Worm (Caenorhabditis elegans) whole organism, L3 larva: ENCODE measurements around the gene srw-51.

Experiments used
- R02D3.7 ChIP-seq: fragments of 150-350 bp; optimal IDR thresholded peaks from 2 replicates; lab custom pipeline; 2014; ENCODE audit warnings: missing biosample characterization, missing genetic modification characterization
- ZK546.5 ChIP-seq: sonication (generic microtip); optimal IDR thresholded peaks from 2 replicates; lab custom pipeline; 2017; ENCODE audit warnings: missing biosample characterization, missing genetic modification characterization
- aly-2 ChIP-seq: fragments of 150-350 bp; optimal IDR thresholded peaks from 2 replicates; lab custom pipeline; 2014; ENCODE audit warnings: missing biosample characterization, missing genetic modification characterization
- ama-1 ChIP-seq: fragments of 150-350 bp; optimal IDR thresholded peaks from 2 replicates; lab custom pipeline; 2018
- ceh-16 ChIP-seq: sonication (generic microtip); optimal IDR thresholded peaks from 2 replicates; lab custom pipeline; 2017; ENCODE audit warnings: missing biosample characterization, missing genetic modification characterization
- ceh-28 ChIP-seq: fragments of 150-350 bp; optimal IDR thresholded peaks from 2 replicates; lab custom pipeline; 2014; ENCODE audit warnings: missing biosample characterization, missing genetic modification reagents, missing genetic modification characterization
- ceh-9 ChIP-seq: sonication (generic microtip); optimal IDR thresholded peaks from 2 replicates; lab custom pipeline; 2018; ENCODE audit warnings: missing biosample characterization, missing genetic modification characterization
- egl-27 ChIP-seq: sonication (generic microtip); optimal IDR thresholded peaks from 4 replicates; lab custom pipeline; 2017; ENCODE audit warnings: missing biosample characterization, missing genetic modification reagents, missing genetic modification characterization
- egl-5 ChIP-seq: fragments of 150-350 bp; optimal IDR thresholded peaks from 2 replicates; lab custom pipeline; 2017; ENCODE audit warnings: missing biosample characterization, missing genetic modification reagents, missing genetic modification characterization, inconsistent platforms
- elt-1 ChIP-seq: fragments of 150-350 bp; optimal IDR thresholded peaks from 2 replicates; lab custom pipeline; 2014; ENCODE audit warnings: missing biosample characterization, missing genetic modification characterization
- elt-2 ChIP-seq: sonication (generic microtip); optimal IDR thresholded peaks from 2 replicates; lab custom pipeline; 2016; ENCODE audit warnings: missing genetic modification reagents, mild to moderate bottlenecking, missing genetic modification characterization, missing compliant biosample characterization
- elt-3 ChIP-seq, 3 experiments: fragments of 150-350 bp in 1 of 3; sonication (generic microtip) in 2 of 3; optimal IDR thresholded peaks; 2 replicates in 2 of 3; 4 replicates in 1 of 3; lab custom pipeline; 2014 to 2017; ENCODE audit warnings: missing biosample characterization in 3 of 3, missing genetic modification characterization in 3 of 3
- eor-1 ChIP-seq, 2 experiments: fragments of 150-350 bp; optimal IDR thresholded peaks; 2 replicates each; lab custom pipeline; 2014 to 2018; ENCODE audit warnings: missing biosample characterization in 2 of 2, missing genetic modification characterization in 2 of 2
- fkh-2 ChIP-seq: fragments of 150-350 bp; optimal IDR thresholded peaks from 2 replicates; lab custom pipeline; 2014; ENCODE audit warnings: missing biosample characterization, missing genetic modification reagents, missing genetic modification characterization
- fos-1 ChIP-seq: fragments of 150-350 bp; optimal IDR thresholded peaks from 2 replicates; lab custom pipeline; 2014; ENCODE audit warnings: missing biosample characterization, missing genetic modification characterization
- hmg-11 ChIP-seq: sonication (generic microtip); optimal IDR thresholded peaks from 2 replicates; lab custom pipeline; 2016; ENCODE audit warnings: missing genetic modification characterization, missing compliant biosample characterization
- lsy-12 ChIP-seq: sonication (generic microtip); optimal IDR thresholded peaks from 2 replicates; lab custom pipeline; 2016; ENCODE audit warnings: mild to moderate bottlenecking, missing genetic modification characterization, missing compliant biosample characterization
- mdl-1 ChIP-seq: fragments of 150-350 bp; optimal IDR thresholded peaks from 2 replicates; lab custom pipeline; 2014; ENCODE audit warnings: missing biosample characterization, missing genetic modification characterization
- mml-1 ChIP-seq: fragments of 150-350 bp; sonication (generic microtip); optimal IDR thresholded peaks from 3 replicates; lab custom pipeline; 2014; ENCODE audit warnings: missing biosample characterization, missing genetic modification characterization
- nhr-12 ChIP-seq: fragments of 150-350 bp; optimal IDR thresholded peaks from 2 replicates; lab custom pipeline; 2014; ENCODE audit warnings: missing biosample characterization, missing genetic modification characterization
- nhr-23 ChIP-seq: fragments of 150-350 bp; optimal IDR thresholded peaks from 2 replicates; lab custom pipeline; 2014; ENCODE audit warnings: missing biosample characterization, missing genetic modification reagents, missing genetic modification characterization
- nhr-25 ChIP-seq: sonication (generic microtip); optimal IDR thresholded peaks from 2 replicates; lab custom pipeline; 2017; ENCODE audit warnings: missing biosample characterization, missing genetic modification characterization
- nhr-28 ChIP-seq: fragments of 150-350 bp; optimal IDR thresholded peaks from 2 replicates; lab custom pipeline; 2014; ENCODE audit warnings: missing biosample characterization, missing genetic modification characterization
- nhr-43 ChIP-seq: sonication (generic microtip); optimal IDR thresholded peaks from 2 replicates; lab custom pipeline; 2016; ENCODE audit warnings: mild to moderate bottlenecking, missing genetic modification characterization, missing compliant biosample characterization; ENCODE audit not compliant: poor library complexity, severe bottlenecking
- nhr-76 ChIP-seq: fragments of 150-350 bp; sonication (generic microtip); optimal IDR thresholded peaks from 5 replicates; lab custom pipeline; 2014; ENCODE audit warnings: missing biosample characterization, missing genetic modification characterization
- nhr-77 ChIP-seq: fragments of 150-350 bp; optimal IDR thresholded peaks from 2 replicates; lab custom pipeline; 2014; ENCODE audit warnings: missing biosample characterization, missing genetic modification characterization
- pha-4 ChIP-seq: fragments of 150-350 bp; optimal IDR thresholded peaks from 2 replicates; lab custom pipeline; 2014; ENCODE audit warnings: missing biosample characterization, missing genetic modification reagents, missing genetic modification characterization
- pqm-1 ChIP-seq: fragments of 150-350 bp; optimal IDR thresholded peaks from 2 replicates; lab custom pipeline; 2017; ENCODE audit warnings: missing biosample characterization, missing genetic modification characterization, inconsistent platforms
- sea-2 ChIP-seq: fragments of 150-350 bp; sonication (generic microtip); optimal IDR thresholded peaks from 4 replicates; lab custom pipeline; 2014; ENCODE audit warnings: missing biosample characterization, missing genetic modification reagents, missing genetic modification characterization
- skn-1 ChIP-seq: fragments of 150-350 bp; optimal IDR thresholded peaks from 2 replicates; lab custom pipeline; 2014; ENCODE audit warnings: missing biosample characterization, missing genetic modification characterization
- snpc-4 ChIP-seq: fragments of 150-350 bp; optimal IDR thresholded peaks from 2 replicates; lab custom pipeline; 2014; ENCODE audit warnings: missing biosample characterization, missing genetic modification characterization
- tbx-2 ChIP-seq: sonication (generic microtip); optimal IDR thresholded peaks from 2 replicates; lab custom pipeline; 2016; ENCODE audit warnings: mild to moderate bottlenecking, missing genetic modification characterization, missing compliant biosample characterization
- unc-39 ChIP-seq: sonication (generic microtip); optimal IDR thresholded peaks from 4 replicates; lab custom pipeline; 2017; ENCODE audit warnings: missing biosample characterization, missing genetic modification characterization
- unc-62 ChIP-seq: fragments of 150-350 bp; sonication (generic microtip); optimal IDR thresholded peaks from 4 replicates; lab custom pipeline; 2014; ENCODE audit warnings: missing biosample characterization, missing genetic modification reagents, missing genetic modification characterization
- ztf-11 ChIP-seq: fragments of 150-350 bp; optimal IDR thresholded peaks from 2 replicates; lab custom pipeline; 2014; ENCODE audit warnings: missing biosample characterization, missing genetic modification characterization
- ztf-4 ChIP-seq: fragments of 150-350 bp; optimal IDR thresholded peaks from 2 replicates; lab custom pipeline; 2014; ENCODE audit warnings: missing biosample characterization, missing genetic modification characterization

Gene srw-51

ce11 chrV:17165409-17165808 is 5.3 kb downstream of the srw-51 start, which contains the start of gene srh-102:
srh-102 (minus strand) TSS chrV:17165509.
- TF ChIP-seq nhr-43 (tag; lab: Kevin White, UChicago), result no peak
- no peak for TF ChIP-seq ztf-11 (tag; lab: Kevin White, UChicago)
- TF ChIP-seq ZK546.5 (tag; lab: Kevin White, UChicago), result no peak
- TF ChIP-seq lsy-12 (tag; lab: Kevin White, UChicago), result no peak
- TF ChIP-seq mml-1, result no peak
- TF ChIP-seq nhr-12 (tag; lab: Kevin White, UChicago), result no peak
- no peak for TF ChIP-seq nhr-76 (tag; lab: Kevin White, UChicago)
- TF ChIP-seq pha-4, result no peak
- TF ChIP-seq ztf-4 (tag; lab: Kevin White, UChicago), result no peak
- no peak for TF ChIP-seq egl-5 (tag; lab: Kevin White, UChicago)
- no peak for TF ChIP-seq fos-1 (tag; lab: Kevin White, UChicago)
- TF ChIP-seq elt-3 (tag; optimal IDR thresholded peaks at IDR 0.05; lab: Kevin White, UChicago), result no peak
- no peak for TF ChIP-seq ceh-9 (tag; lab: Kevin White, UChicago)
- TF ChIP-seq fkh-2 (tag; lab: Kevin White, UChicago), result no peak
- TF ChIP-seq nhr-28 (tag; lab: Kevin White, UChicago), result no peak
- no peak for TF ChIP-seq ama-1

DNA sequence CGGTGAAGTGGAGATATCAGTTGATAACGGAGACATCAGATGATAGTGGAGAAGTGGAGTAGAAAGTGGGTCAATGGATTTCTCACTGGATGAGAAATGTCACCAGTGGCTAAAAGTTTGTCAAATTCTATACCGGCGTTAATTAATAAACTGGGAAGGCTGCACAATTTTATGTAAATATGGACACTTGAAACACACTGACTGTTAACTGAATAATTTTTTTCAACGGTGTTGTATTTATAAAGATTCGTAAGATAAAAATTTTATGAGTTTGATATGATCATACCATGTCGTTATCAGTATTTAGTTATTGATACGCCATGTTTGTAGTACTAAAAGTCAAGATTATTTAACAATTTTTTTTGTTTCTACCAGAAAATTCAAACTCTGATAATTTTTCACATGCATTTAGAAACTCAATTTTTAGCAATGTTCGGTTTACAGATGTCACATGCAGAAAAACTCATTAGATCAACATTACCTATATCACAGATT is 11.2 kb downstream of the srw-51 start, which contains the start of gene F40D4.12:
F40D4.12 (plus strand) TSS at position 445 of the 495 bp plus-strand sequence.
- TF ChIP-seq tbx-2 (tag; lab: Kevin White, UChicago) (no peak), pqm-1 (peak; percentile 25), elt-2 (tag; lab: Kevin White, UChicago) (peak; percentile 64), eor-1 (tag; optimal IDR thresholded peaks at IDR 0.05; lab: Kevin White, UChicago) (no peak), ztf-11 (tag; lab: Kevin White, UChicago) (no peak)

- TF ChIP-seq hmg-11 (no peak), skn-1 (tag; lab: Kevin White, UChicago) (no peak), mml-1 (no peak), mdl-1 (no peak), ceh-16 (tag; lab: Kevin White, UChicago) (no peak), elt-3 (tag; optimal IDR thresholded peaks at IDR 0.05; lab: Kevin White, UChicago) (no peak), nhr-43 (tag; lab: Kevin White, UChicago) (no peak), unc-39 (no peak), aly-2 (no peak), unc-62 (GFP tag; lab: Kevin White, UChicago) (no peak), ztf-11 (tag; lab: Kevin White, UChicago) (no peak), nhr-23 (tag; lab: Kevin White, UChicago) (no peak), nhr-12 (tag; lab: Kevin White, UChicago) (no peak), nhr-28 (tag; lab: Kevin White, UChicago) (no peak), elt-1 (tag; lab: Kevin White, UChicago) (no peak), ceh-28 (tag; lab: Kevin White, UChicago) (no peak)
- TF ChIP-seq, all 47 proteins: peak for 0
Observed at ce11 chrV:17157154-17157553, 13.6 kb downstream of the srw-51 start, which contains the start of gene F40D4.13. F40D4.13 (minus strand) TSS chrV:17157254.

DNA sequence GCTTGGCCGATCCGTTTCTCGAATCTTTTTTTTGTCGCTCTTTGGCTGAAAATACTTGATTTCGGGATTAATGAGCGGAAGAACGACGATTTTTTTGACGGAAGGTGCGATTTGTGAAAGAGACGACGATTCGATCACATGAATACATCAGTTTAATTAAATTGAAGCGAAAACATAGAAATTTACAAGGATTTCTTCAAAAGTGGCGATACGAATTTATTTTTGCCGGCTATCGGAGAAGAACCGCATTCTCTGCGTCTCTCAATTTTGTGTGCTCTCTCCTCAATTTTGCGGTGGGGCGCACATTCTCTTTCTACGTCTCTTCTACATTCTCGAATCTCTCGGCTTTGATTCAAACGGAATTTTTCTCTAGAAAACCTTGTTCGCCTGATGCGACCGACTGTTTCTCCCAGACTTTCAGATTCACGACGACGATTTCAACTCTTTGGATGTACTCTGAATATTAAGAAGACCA is 15.3 kb downstream of the srw-51 start, which contains the start of gene F40D4.17:
F40D4.17 (minus strand) TSS at position 51 of the 475 bp plus-strand sequence.
- no peak for TF ChIP-seq mdl-1
- no peak for TF ChIP-seq egl-27 (tag; lab: Kevin White, UChicago)
- no peak for TF ChIP-seq nhr-77 (tag; lab: Kevin White, UChicago)
- no peak for TF ChIP-seq nhr-28 (tag; lab: Kevin White, UChicago)
- TF ChIP-seq fkh-2 (tag; lab: Kevin White, UChicago), result no peak
- TF ChIP-seq R02D3.7 (tag; lab: Kevin White, UChicago), result no peak
- no peak for TF ChIP-seq nhr-76 (tag; lab: Kevin White, UChicago)
- TF ChIP-seq unc-62 (GFP tag; lab: Kevin White, UChicago), result no peak
- TF ChIP-seq nhr-25 (tag; lab: Kevin White, UChicago), result no peak
- no peak for TF ChIP-seq snpc-4 (tag; lab: Kevin White, UChicago)
- no peak for TF ChIP-seq eor-1 (tag; optimal IDR thresholded peaks at IDR 0.05; lab: Kevin White, UChicago)
- no peak for TF ChIP-seq sea-2 (GFP tag; lab: Kevin White, UChicago)
- TF ChIP-seq, all 47 proteins: peak for 0
